Worm (Caenorhabditis elegans): ENCODE measurements around the gene pgap-1.

The pgap-1 gene

DNA sequence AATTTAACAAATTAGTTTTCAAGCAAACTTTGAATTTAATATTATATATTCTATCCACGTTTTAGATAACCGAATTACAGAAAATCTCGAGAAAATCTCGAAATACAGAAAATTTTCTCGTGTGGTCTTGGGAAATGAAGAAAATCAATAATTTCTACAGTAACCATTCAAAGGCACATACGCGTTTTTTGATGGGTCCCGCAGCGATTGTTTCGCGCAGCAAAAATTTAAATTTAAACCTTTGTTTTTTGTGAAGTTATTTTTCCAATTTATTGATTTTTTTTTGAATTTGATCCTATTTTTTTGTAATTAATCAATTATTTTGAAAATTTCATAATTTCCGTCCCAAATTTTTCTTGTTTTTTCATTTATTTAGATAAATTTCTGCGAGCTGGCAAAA lies 37.9 kb downstream of the pgap-1 start (continued):
- TF ChIP-seq ceh-79 (tag; optimal IDR thresholded peaks at IDR 0.05) (no peak), rec-8 (tag; optimal IDR thresholded peaks at IDR 0.05) (no peak), F10E7.11 (tag; optimal IDR thresholded peaks at IDR 0.05) (no peak), snpc-1.1 (tag; optimal IDR thresholded peaks at IDR 0.05; ENCODE audit: insufficient read depth) (peak; percentile 1), lin-40 (tag; optimal IDR thresholded peaks at IDR 0.05) (no peak), ztf-18 (tag; optimal IDR thresholded peaks at IDR 0.05) (no peak), Y56A3A.18 (GFP tag; IDR thresholded peaks at IDR 0.05) (no peak), mel-28 (tag; optimal IDR thresholded peaks at IDR 0.05; ENCODE audit: borderline replicate concordance) (no peak), hsf-1 (GFP tag; IDR thresholded peaks at IDR 0.05) (no peak), hmg-1.2 (GFP tag; IDR thresholded peaks at IDR 0.05) (no peak), F55B11.4 (tag; optimal IDR thresholded peaks at IDR 0.05; ENCODE audit: borderline replicate concordance, insufficient read depth) (no peak), dpff-1 (tag; optimal IDR thresholded peaks at IDR 0.05) (no peak), repo-1 (tag; optimal IDR thresholded peaks at IDR 0.05) (no peak), gei-17 (GFP tag; optimal IDR thresholded peaks at IDR 0.05) (no peak), madf-6 (GFP tag; IDR thresholded peaks at IDR 0.05) (peak; percentile 95), B0035.1 (tag; optimal IDR thresholded peaks at IDR 0.05) (no peak), dpl-1 (GFP tag; optimal IDR thresholded peaks at IDR 0.05) (no peak), Y53G8AR.9 (GFP tag; conservative IDR thresholded peaks at IDR 0.05) (no peak), cebp-2 (GFP tag; IDR thresholded peaks at IDR 0.05) (no peak), snpc-4 (GFP tag; optimal IDR thresholded peaks at IDR 0.05) (no peak), snpc-4 (tag; optimal IDR thresholded peaks at IDR 0.05) (peak in 1 of 4 experiments; percentile 47), K12H6.12 (tag; optimal IDR thresholded peaks at IDR 0.05) (no peak), tlf-1 (GFP tag; optimal IDR thresholded peaks at IDR 0.05) (no peak), ceh-91 (GFP tag; IDR thresholded peaks at IDR 0.05) (peak; percentile 45; the same call in 1 of the 2 replicates), ekl-4 (GFP tag; IDR thresholded peaks at IDR 0.05) (no peak), snpc-3.4 (tag; optimal IDR thresholded peaks at IDR 0.05) (peak; percentile 72)

DNA sequence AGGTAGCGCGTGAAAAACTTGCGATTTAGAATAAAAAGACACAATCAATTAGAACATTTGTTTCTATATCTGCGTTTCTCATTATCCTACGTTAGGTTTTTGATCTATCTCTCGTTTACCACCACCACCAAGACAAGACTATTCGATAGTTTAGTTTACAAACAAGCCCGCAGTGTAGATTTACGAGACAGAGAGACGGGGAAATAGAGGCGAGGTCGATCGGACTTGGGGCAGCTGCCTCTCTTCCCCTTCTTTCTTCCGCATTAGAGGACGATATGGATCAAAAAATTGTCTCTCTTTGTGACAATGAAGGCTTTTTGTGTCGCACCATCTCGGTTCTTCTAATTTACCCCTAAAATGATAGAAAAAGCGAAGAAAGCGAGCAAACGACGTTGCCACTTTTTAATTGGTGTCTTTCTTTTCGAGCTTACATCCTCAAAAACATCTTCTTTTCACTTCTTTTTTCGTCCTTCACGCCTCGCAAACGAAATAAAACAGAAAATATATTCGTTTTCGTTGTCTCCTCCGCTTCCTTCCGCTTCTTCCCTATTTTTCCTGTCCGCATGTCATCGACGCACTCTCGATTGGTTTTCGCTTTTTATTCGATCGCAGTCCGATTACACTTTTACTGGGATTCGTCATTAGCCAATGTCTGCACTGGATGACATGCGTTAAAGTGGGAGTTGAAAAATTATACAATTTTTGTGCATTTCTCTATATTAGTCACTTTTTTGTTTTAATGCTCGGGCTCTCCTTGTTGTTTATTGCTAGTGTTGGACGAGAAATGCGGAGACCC lies 39.9 kb downstream of the pgap-1 start:
- TF ChIP-seq F55B11.4 (tag; optimal IDR thresholded peaks at IDR 0.05; ENCODE audit: borderline replicate concordance, insufficient read depth) = no peak

DNA sequence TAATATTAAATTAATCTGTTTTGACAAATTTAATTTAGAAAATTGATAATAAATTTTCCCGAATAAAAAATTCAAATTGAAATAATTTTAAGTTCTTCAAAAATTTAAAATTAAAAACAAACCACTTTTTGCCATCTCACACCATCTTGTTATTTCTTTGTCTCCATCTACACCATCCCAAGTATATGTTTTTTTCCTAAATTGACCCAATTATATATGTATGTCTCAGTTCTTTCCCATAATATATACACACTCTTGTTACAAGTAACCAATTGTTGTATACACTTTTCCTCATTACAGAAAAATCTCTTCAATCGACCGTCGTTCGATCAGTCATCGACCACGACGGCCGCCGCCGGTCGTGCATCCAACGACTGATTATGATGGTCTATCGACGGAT lies 40.6 kb downstream of the pgap-1 start, which contains the start of gene gly-20:
Gene gly-20, plus strand, starts transcription at position 301 of the 400 bp plus-strand sequence.
- TF ChIP-seq F33H1.4 (GFP tag; IDR thresholded peaks at IDR 0.05) (no peak), mcd-1 (GFP tag; IDR thresholded peaks at IDR 0.05) (no peak), T07F8.4 (tag; optimal IDR thresholded peaks at IDR 0.05) (no peak), ztf-18 (tag; optimal IDR thresholded peaks at IDR 0.05) (no peak), pha-4 (tag; optimal IDR thresholded peaks at IDR 0.05) (no peak), Y53F4B.3 (GFP tag; IDR thresholded peaks at IDR 0.05) (no peak), mes-4 (tag; optimal IDR thresholded peaks at IDR 0.05) (no peak), ztf-6 (GFP tag; IDR thresholded peaks at IDR 0.05) (no peak), ceh-58 (GFP tag; IDR thresholded peaks at IDR 0.05) (no peak), D2030.7 (GFP tag; IDR thresholded peaks at IDR 0.05) (no peak), B0035.1 (tag; optimal IDR thresholded peaks at IDR 0.05) (no peak)
